Worm (Caenorhabditis elegans): Measurements from ENCODE around the gene hlh-26.

DNA sequence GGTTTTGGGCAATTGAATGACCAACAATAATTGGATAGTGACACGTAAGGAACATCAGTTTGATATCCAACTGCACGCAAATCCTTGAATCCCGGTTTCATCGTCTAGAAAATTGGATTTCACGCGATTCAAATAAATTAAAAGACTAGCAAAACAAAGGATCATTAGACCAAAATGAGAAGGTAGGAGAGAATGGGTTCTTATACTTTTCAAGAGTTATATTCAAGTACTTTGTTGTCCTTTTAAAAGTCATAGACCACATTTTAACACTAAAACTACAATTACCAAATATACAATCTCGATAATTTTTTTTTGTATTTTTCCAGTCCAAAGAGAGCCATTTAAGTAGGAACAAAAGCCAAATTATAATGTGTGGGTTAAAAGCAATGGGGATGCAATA lies 48.8 kb upstream of the hlh-26 start, which contains the start of gene T25E4.2:
- TF ChIP-seq zag-1 (tag; optimal IDR thresholded peaks at IDR 0.05) (no peak), nhr-11 (tag; optimal IDR thresholded peaks at IDR 0.05) (no peak), ama-1 (optimal IDR thresholded peaks at IDR 0.05) (no peak)

Measured in whole organism, L2 larva.